Fruit fly (Drosophila melanogaster) whole organism, embryonic: ENCODE data around the gene Tomosyn.

Experiments
- Atf3 ChIP-seq: fragments of 200-800 bp; sonication (Bioruptor generic); optimal IDR thresholded peaks from 3 replicates; lab custom pipeline; 2016; ENCODE audit warnings: missing biosample characterization, missing genetic modification characterization
- CG10565 ChIP-seq: fragments of 200-800 bp; sonication (Bioruptor generic); optimal IDR thresholded peaks from 3 replicates; lab custom pipeline; 2016; ENCODE audit warnings: missing biosample characterization, mild to moderate bottlenecking, missing genetic modification characterization
- CG10959 ChIP-seq: fragments of 200-800 bp; sonication (Bioruptor generic); IDR thresholded peaks from 2 replicates; pipeline ENCODE4 v1.3.6; 2022; ENCODE audit warnings: missing biosample characterization, missing genetic modification characterization
- CG11560 ChIP-seq: fragments of 200-800 bp; sonication (Bioruptor generic); IDR thresholded peaks from 3 replicates; pipeline ENCODE4 v1.3.6; 2022; ENCODE audit warnings: missing biosample characterization, missing genetic modification characterization
- CG12659 ChIP-seq: fragments of 200-800 bp; sonication (Bioruptor generic); optimal IDR thresholded peaks from 3 replicates; lab custom pipeline; 2017; ENCODE audit warnings: mild to moderate bottlenecking, missing biosample characterization, missing genetic modification reagents, missing genetic modification characterization
- CG13123 ChIP-seq: fragments of 200-800 bp; sonication (Bioruptor generic); optimal IDR thresholded peaks from 2 replicates; lab custom pipeline; 2016; ENCODE audit warnings: missing biosample characterization, missing genetic modification characterization
- CG13424 ChIP-seq: fragments of 200-800 bp; sonication (Bioruptor generic); optimal IDR thresholded peaks from 2 replicates; lab custom pipeline; 2019; ENCODE audit warnings: missing biosample characterization, mild to moderate bottlenecking, missing genetic modification characterization, moderate library complexity
- CG17361 ChIP-seq: fragments of 200-800 bp; sonication (Bioruptor generic); IDR thresholded peaks from 3 replicates; pipeline ENCODE4 v1.3.6; 2022; ENCODE audit warnings: missing biosample characterization, missing genetic modification characterization
- CG17568 ChIP-seq: fragments of 200-800 bp; sonication (Bioruptor generic); optimal IDR thresholded peaks from 2 replicates; lab custom pipeline; 2018; ENCODE audit warnings: missing biosample characterization, mild to moderate bottlenecking, missing genetic modification characterization, moderate library complexity
- CG18599 ChIP-seq: fragments of 200-800 bp; sonication (Bioruptor generic); optimal IDR thresholded peaks from 3 replicates; lab custom pipeline; 2017; ENCODE audit warnings: missing biosample characterization, missing genetic modification characterization, mild to moderate bottlenecking, moderate library complexity, missing genetic modification reagents
- CG2712 ChIP-seq: fragments of 200-800 bp; optimal IDR thresholded peaks from 3 replicates; lab custom pipeline; 2019; ENCODE audit warnings: missing biosample characterization, mild to moderate bottlenecking, missing genetic modification characterization, moderate library complexity
- CG32532 ChIP-seq: fragments of 200-800 bp; sonication (Bioruptor generic); IDR thresholded peaks from 2 replicates; pipeline ENCODE4 v1.3.6; 2022; ENCODE audit warnings: missing biosample characterization, missing genetic modification characterization
- CG34376 ChIP-seq: fragments of 200-800 bp; sonication (Bioruptor generic); optimal IDR thresholded peaks from 2 replicates; lab custom pipeline; 2018; ENCODE audit warnings: missing biosample characterization, mild to moderate bottlenecking, missing genetic modification characterization
- CG6175 ChIP-seq: fragments of 200-800 bp; sonication (Bioruptor generic); IDR thresholded peaks from 3 replicates; pipeline ENCODE4 v1.3.6; 2022; ENCODE audit warnings: missing biosample characterization, missing genetic modification characterization
- CG7556 ChIP-seq: fragments of 200-800 bp; sonication (Bioruptor generic); optimal IDR thresholded peaks from 2 replicates; lab custom pipeline; 2017; ENCODE audit warnings: missing biosample characterization, mild to moderate bottlenecking, missing genetic modification characterization
- CG8478 ChIP-seq: fragments of >200 bp; optimal IDR thresholded peaks from 2 replicates; lab custom pipeline; 2018
- CG9797 ChIP-seq: fragments of 200-800 bp; sonication (Bioruptor generic); optimal IDR thresholded peaks from 3 replicates; lab custom pipeline; 2018; ENCODE audit warnings: missing biosample characterization, mild to moderate bottlenecking, missing genetic modification characterization
- E2f2 ChIP-seq: fragments of 200-800 bp; sonication (Bioruptor generic); IDR thresholded peaks from 2 replicates; pipeline ENCODE4 v1.3.6; 2022; ENCODE audit warnings: missing biosample characterization, missing genetic modification characterization
- Ets97D ChIP-seq: fragments of 200-800 bp; sonication (Bioruptor generic); optimal IDR thresholded peaks from 3 replicates; lab custom pipeline; 2016; ENCODE audit warnings: missing biosample characterization, missing genetic modification characterization
- HLH3B ChIP-seq: fragments of 200-800 bp; sonication (Bioruptor generic); IDR thresholded peaks from 2 replicates; pipeline ENCODE4 v1.3.6; 2022; ENCODE audit warnings: missing biosample characterization, missing genetic modification characterization
- Hey ChIP-seq: fragments of 200-800 bp; sonication (Bioruptor generic); optimal IDR thresholded peaks from 3 replicates; lab custom pipeline; 2018; ENCODE audit warnings: missing biosample characterization, mild to moderate bottlenecking, missing genetic modification characterization
- Hmr ChIP-seq: fragments of 200-800 bp; sonication (Bioruptor generic); optimal IDR thresholded peaks from 3 replicates; lab custom pipeline; 2017; ENCODE audit warnings: mild to moderate bottlenecking, missing biosample characterization, missing genetic modification reagents, missing genetic modification characterization
- Kr ChIP-seq: fragments of 200-800 bp; sonication (Bioruptor generic); optimal IDR thresholded peaks from 2 replicates; lab custom pipeline; 2017; ENCODE audit warnings: missing biosample characterization, mild to moderate bottlenecking, missing genetic modification characterization
- Med ChIP-seq: fragments of 200-800 bp; sonication (Bioruptor generic); peaks from one replicate; lab custom pipeline; 2016; ENCODE audit warnings: missing biosample characterization, missing genetic modification characterization, mild to moderate bottlenecking, inconsistent platforms, moderate library complexity
- Myb ChIP-seq: fragments of 200-800 bp; sonication (Bioruptor generic); optimal IDR thresholded peaks from 2 replicates; lab custom pipeline; 2016; ENCODE audit warnings: missing biosample characterization, missing genetic modification characterization
- PHDP ChIP-seq: fragments of 200-800 bp; sonication (Bioruptor generic); optimal IDR thresholded peaks from 3 replicates; lab custom pipeline; 2018; ENCODE audit warnings: missing biosample characterization, mild to moderate bottlenecking, missing genetic modification characterization, moderate library complexity
- Pdp1 ChIP-seq, 2 experiments: fragments of 200-800 bp; sonication (Bioruptor generic); optimal IDR thresholded peaks; 3 replicates each; lab custom pipeline; 2016; ENCODE audit warnings: missing biosample characterization in 2 of 2, missing genetic modification characterization in 2 of 2, mild to moderate bottlenecking in 1 of 2, moderate library complexity in 1 of 2
- Trl ChIP-seq, 3 experiments: fragments of >200 bp in 2 of 3; fragments of 200-800 bp in 1 of 3; sonication (Bioruptor generic) in 1 of 3; optimal IDR thresholded peaks; 2 replicates in 1 of 3; 3 replicates in 2 of 3; lab custom pipeline; 2016 to 2017; ENCODE audit warnings: missing biosample characterization in 1 of 3, missing genetic modification characterization in 1 of 3
- Xbp1 ChIP-seq: fragments of 200-800 bp; sonication (Bioruptor generic); optimal IDR thresholded peaks from 3 replicates; lab custom pipeline; 2016; ENCODE audit warnings: missing biosample characterization, mild to moderate bottlenecking, missing genetic modification characterization
- YL-1 ChIP-seq: fragments of 200-800 bp; sonication (Bioruptor generic); optimal IDR thresholded peaks from 3 replicates; lab custom pipeline; 2017; ENCODE audit warnings: missing biosample characterization, mild to moderate bottlenecking, missing genetic modification characterization
- bbx ChIP-seq: fragments of 200-800 bp; sonication (Bioruptor generic); IDR thresholded peaks from 2 replicates; pipeline ENCODE4 v1.3.6; 2022; ENCODE audit warnings: missing biosample characterization, missing genetic modification characterization; ENCODE audit not compliant: partially characterized antibody
- br ChIP-seq: fragments of >200 bp; optimal IDR thresholded peaks from 2 replicates; lab custom pipeline; 2017
- chn ChIP-seq: fragments of 200-800 bp; sonication (Bioruptor generic); optimal IDR thresholded peaks from 2 replicates; lab custom pipeline; 2016; ENCODE audit warnings: missing biosample characterization, missing genetic modification characterization
- crc ChIP-seq: fragments of 200-800 bp; sonication (Bioruptor generic); optimal IDR thresholded peaks from 2 replicates; lab custom pipeline; 2016; ENCODE audit warnings: missing biosample characterization, missing genetic modification characterization
- dmrt99B ChIP-seq: fragments of 200-800 bp; sonication (Bioruptor generic); optimal IDR thresholded peaks from 2 replicates; lab custom pipeline; 2018; ENCODE audit warnings: missing biosample characterization, mild to moderate bottlenecking, missing genetic modification characterization, moderate library complexity
- fd102C ChIP-seq: fragments of 200-800 bp; sonication (Bioruptor generic); optimal IDR thresholded peaks from 2 replicates; lab custom pipeline; 2018; ENCODE audit warnings: missing biosample characterization, mild to moderate bottlenecking, missing genetic modification characterization, moderate library complexity
- gem ChIP-seq: fragments of 200-800 bp; sonication (Bioruptor generic); optimal IDR thresholded peaks from 2 replicates; lab custom pipeline; 2019; ENCODE audit warnings: missing biosample characterization, mild to moderate bottlenecking, missing genetic modification characterization, moderate library complexity
- grau ChIP-seq: fragments of 200-800 bp; optimal IDR thresholded peaks from 3 replicates; lab custom pipeline; 2019; ENCODE audit warnings: missing biosample characterization, mild to moderate bottlenecking, missing genetic modification characterization, moderate library complexity
- hkb ChIP-seq, 2 experiments: fragments of 200-800 bp in 1 of 2; fragments of >200 bp in 1 of 2; sonication (Bioruptor generic) in 1 of 2; IDR thresholded peaks in 1 of 2; optimal IDR thresholded peaks in 1 of 2; 2 replicates each; pipeline versions ENCODE4 v1.3.6 to Lab custom; 2017 to 2022; ENCODE audit warnings: missing biosample characterization in 1 of 2, missing genetic modification characterization in 1 of 2
- hth ChIP-seq: fragments of >200 bp; optimal IDR thresholded peaks from 2 replicates; lab custom pipeline; 2017; ENCODE audit warnings: inconsistent platforms
- nmo ChIP-seq: fragments of 200-800 bp; sonication (Bioruptor generic); optimal IDR thresholded peaks from 2 replicates; lab custom pipeline; 2018; ENCODE audit warnings: missing biosample characterization, mild to moderate bottlenecking, missing genetic modification characterization, moderate library complexity
- p53 ChIP-seq: fragments of 200-800 bp; sonication (Bioruptor generic); optimal IDR thresholded peaks from 2 replicates; lab custom pipeline; 2016; ENCODE audit warnings: missing biosample characterization, missing genetic modification characterization
- pfk ChIP-seq: fragments of 200-800 bp; sonication (Bioruptor generic); optimal IDR thresholded peaks from 2 replicates; lab custom pipeline; 2018; ENCODE audit warnings: missing biosample characterization, mild to moderate bottlenecking, missing genetic modification characterization, moderate library complexity
- prd ChIP-seq, 3 experiments: fragments of >200 bp in 2 of 3; fragments of 200-800 bp in 1 of 3; sonication (Bioruptor generic) in 1 of 3; optimal IDR thresholded peaks in 2 of 3; IDR thresholded peaks in 1 of 3; 2 replicates in 2 of 3; 3 replicates in 1 of 3; pipeline versions ENCODE4 v1.3.6 to Lab custom; 2017 to 2022; ENCODE audit warnings: missing biosample characterization in 1 of 3, missing genetic modification characterization in 1 of 3
- sens ChIP-seq: fragments of 200-800 bp; sonication (Bioruptor generic); peaks from one replicate; lab custom pipeline; 2016; ENCODE audit warnings: missing biosample characterization, missing genetic modification characterization
- ssp ChIP-seq: fragments of 200-800 bp; sonication (Bioruptor generic); IDR thresholded peaks from 2 replicates; pipeline ENCODE4 v1.3.6; 2022; ENCODE audit warnings: missing biosample characterization, missing genetic modification characterization
- trem ChIP-seq: fragments of 200-800 bp; optimal IDR thresholded peaks from 3 replicates; lab custom pipeline; 2019; ENCODE audit warnings: missing biosample characterization, mild to moderate bottlenecking, missing genetic modification characterization, moderate library complexity
- unpg ChIP-seq: fragments of 200-800 bp; sonication (Bioruptor generic); optimal IDR thresholded peaks from 3 replicates; lab custom pipeline; 2018; ENCODE audit warnings: missing biosample characterization, mild to moderate bottlenecking, missing genetic modification characterization, moderate library complexity
- vvl ChIP-seq: fragments of 200-800 bp; sonication (Bioruptor generic); IDR thresholded peaks from 2 replicates; pipeline ENCODE4 v1.3.6; 2022; ENCODE audit warnings: missing biosample characterization, missing genetic modification characterization

Gene Tomosyn

DNA sequence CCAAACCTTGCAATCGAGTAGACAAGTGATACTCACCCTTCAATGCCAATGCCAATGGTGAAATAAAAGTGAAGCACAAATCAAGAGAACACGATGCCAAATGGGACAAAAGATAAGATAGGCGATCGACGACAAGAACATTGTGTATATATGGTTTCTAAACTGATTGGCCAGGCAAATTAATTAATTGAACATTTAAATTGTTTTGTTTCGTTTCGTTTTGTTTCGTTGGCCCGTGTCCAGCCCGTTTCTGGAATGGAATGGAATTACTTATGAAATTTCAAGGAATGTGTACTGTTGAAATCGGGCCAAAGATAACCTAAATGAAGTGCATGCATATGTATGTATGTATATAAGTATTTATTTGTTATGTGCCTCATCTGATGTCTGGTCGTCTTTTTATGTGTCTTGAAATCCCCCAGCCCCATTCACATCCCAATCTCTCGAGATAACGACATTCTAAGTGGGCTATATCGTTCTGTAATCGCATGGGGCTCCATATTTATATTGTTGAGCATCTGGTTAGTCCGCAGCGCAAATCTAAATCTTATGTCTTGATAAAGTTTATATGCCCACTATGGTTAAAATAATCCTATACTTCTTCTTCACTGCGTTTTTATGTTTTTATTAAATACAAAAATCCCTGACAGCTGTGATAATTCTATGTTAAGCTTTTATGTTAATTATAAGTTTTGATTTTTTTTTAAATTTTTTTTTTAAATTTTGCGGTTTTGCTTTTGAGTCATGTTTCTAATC is 44.6 kb downstream of the Tomosyn start (continued):
- TF ChIP-seq HLH3B: no peak
- peak; percentile 23 for TF ChIP-seq CG12659
- no peak for TF ChIP-seq Myb (GFP tag; lab: Kevin White, UChicago)
- peak; percentile 47 for TF ChIP-seq Med
- peak; percentile 16 for TF ChIP-seq Hmr (GFP tag; lab: Kevin White, UChicago)
- no peak for TF ChIP-seq ssp (GFP tag; lab: Robert Waterston, UW)
- no peak for TF ChIP-seq hkb (optimal IDR thresholded peaks at IDR 0.05; lab: Kevin White, UChicago)
- 0 out of 2 replicates have a peak, but pooled peaks have one; percentile 11 for TF ChIP-seq hkb (GFP tag; IDR thresholded peaks at IDR 0.05; lab: Robert Waterston, UW)
- no peak for TF ChIP-seq Ets97D (GFP tag; lab: Kevin White, UChicago)
- TF ChIP-seq CG32532 (GFP tag; lab: Robert Waterston, UW): 0 out of 2 replicates have a peak, but pooled peaks have one; percentile 10
- TF ChIP-seq Xbp1 (GFP tag; lab: Kevin White, UChicago): peak; percentile 5
- TF ChIP-seq bbx: no peak
- no peak for TF ChIP-seq CG11560
- no peak for TF ChIP-seq CG10959 (GFP tag; lab: Robert Waterston, UW)
- TF ChIP-seq Hey (tag; lab: Kevin White, UChicago): no peak
- TF ChIP-seq crc (GFP tag; lab: Kevin White, UChicago): no peak
- TF ChIP-seq CG8478 (lab: Kevin White, UChicago): no peak
- peak; percentile 95 for TF ChIP-seq pfk (GFP tag; lab: Kevin White, UChicago)
- TF ChIP-seq CG10565: no peak
- peak; percentile 67 for TF ChIP-seq sens (GFP tag; lab: Kevin White, UChicago)
- TF ChIP-seq p53 (GFP tag; lab: Kevin White, UChicago): no peak
- TF ChIP-seq nmo (GFP tag; lab: Kevin White, UChicago): peak; percentile 3
- TF ChIP-seq CG13123 (GFP tag; lab: Kevin White, UChicago): no peak
- TF ChIP-seq CG7556 (GFP tag; lab: Kevin White, UChicago): peak; percentile 29
- no peak for TF ChIP-seq prd (optimal IDR thresholded peaks at IDR 0.05; lab: Kevin White, UChicago)
- no peak for TF ChIP-seq prd (GFP tag; IDR thresholded peaks at IDR 0.05; lab: Robert Waterston, UW)
- no peak for TF ChIP-seq fd102C (GFP tag; lab: Kevin White, UChicago)
- peak; percentile 35 for TF ChIP-seq CG34376 (GFP tag; lab: Kevin White, UChicago)
- no peak for TF ChIP-seq CG17568 (GFP tag; lab: Kevin White, UChicago)
- peak; percentile 13 for TF ChIP-seq grau (tag; lab: Kevin White, UChicago)
- peak; percentile 7 for TF ChIP-seq CG13424 (tag; lab: Kevin White, UChicago)
- no peak for TF ChIP-seq hth (lab: Kevin White, UChicago)
- no peak for TF ChIP-seq Atf3 (GFP tag; lab: Kevin White, UChicago)
- no peak for TF ChIP-seq Kr (GFP tag; lab: Kevin White, UChicago)
- no peak for TF ChIP-seq Trl (optimal IDR thresholded peaks at IDR 0.05; lab: Kevin White, UChicago)
- no peak for TF ChIP-seq Trl (GFP tag; optimal IDR thresholded peaks at IDR 0.05; lab: Kevin White, UChicago)
- TF ChIP-seq gem: peak; percentile 32
- TF ChIP-seq Pdp1 (GFP tag; optimal IDR thresholded peaks at IDR 0.05; lab: Kevin White, UChicago): peak in 1 of 2 experiments; percentile 26
- no peak for TF ChIP-seq YL-1 (GFP tag; lab: Kevin White, UChicago)
- peak; percentile 20 for TF ChIP-seq PHDP
- peak; percentile 34 for TF ChIP-seq CG2712 (tag; lab: Kevin White, UChicago)
- TF ChIP-seq CG9797: no peak
- TF ChIP-seq CG18599 (GFP tag; lab: Kevin White, UChicago): peak; percentile 37
- TF ChIP-seq CG6175 (GFP tag; lab: Robert Waterston, UW): no peak
- TF ChIP-seq chn (GFP tag; lab: Kevin White, UChicago): no peak
- TF ChIP-seq E2f2: 0 out of 2 replicates have a peak, but pooled peaks have one; percentile 15
- TF ChIP-seq trem (tag; lab: Kevin White, UChicago): no peak
- TF ChIP-seq CG17361 (GFP tag; lab: Robert Waterston, UW): peak; percentile 36; the same call in 1 of the 3 replicates
- TF ChIP-seq unpg (GFP tag; lab: Kevin White, UChicago): peak; percentile 15
- TF ChIP-seq br: no peak
- no peak for TF ChIP-seq dmrt99B
- TF ChIP-seq vvl: no peak
